Worm (Caenorhabditis elegans): ENCODE measurements around the gene T19D12.10.

Gene T19D12.10

ce11 chrII:6609315-6609842 lies 49.3 kb downstream of the T19D12.10 start, which contains the start of gene epg-5:
Gene epg-5, minus strand, starts transcription at chrII:6609365.
- TF ChIP-seq elt-3 (tag; optimal IDR thresholded peaks at IDR 0.05) (no peak), C34F6.9 (tag; optimal IDR thresholded peaks at IDR 0.05) (peak; percentile 67), ceh-82 (tag; optimal IDR thresholded peaks at IDR 0.05) (no peak), fos-1 (tag; optimal IDR thresholded peaks at IDR 0.05) (peak; percentile 47), lsy-2 (tag; optimal IDR thresholded peaks at IDR 0.05) (peak in 1 of 2 experiments; percentile 61), mab-5 (tag; optimal IDR thresholded peaks at IDR 0.05) (no peak), nhr-77 (tag; optimal IDR thresholded peaks at IDR 0.05) (no peak), nhr-23 (tag; optimal IDR thresholded peaks at IDR 0.05) (no peak), peb-1 (tag; optimal IDR thresholded peaks at IDR 0.05) (no peak), unc-55 (GFP tag; optimal IDR thresholded peaks at IDR 0.05) (no peak), snpc-4 (tag; optimal IDR thresholded peaks at IDR 0.05) (no peak), unc-62 (GFP tag; optimal IDR thresholded peaks at IDR 0.05) (no peak), ztf-11 (tag; optimal IDR thresholded peaks at IDR 0.05) (no peak), egl-27 (tag; optimal IDR thresholded peaks at IDR 0.05) (no peak), lin-11 (tag; optimal IDR thresholded peaks at IDR 0.05) (peak; percentile 6), nhr-25 (tag; optimal IDR thresholded peaks at IDR 0.05) (no peak), nhr-129 (tag; optimal IDR thresholded peaks at IDR 0.05) (peak; percentile 59), mdl-1 (tag; optimal IDR thresholded peaks at IDR 0.05) (peak in 1 of 2 experiments; percentile 19), zag-1 (tag; optimal IDR thresholded peaks at IDR 0.05) (no peak)

- TF ChIP-seq unc-55 (GFP tag; optimal IDR thresholded peaks at IDR 0.05), result no peak
- no peak for TF ChIP-seq nhr-25 (tag; optimal IDR thresholded peaks at IDR 0.05)
- no peak for TF ChIP-seq F13H6.1 (tag; optimal IDR thresholded peaks at IDR 0.05)
- no peak for TF ChIP-seq skn-1 (tag; optimal IDR thresholded peaks at IDR 0.05)
- TF ChIP-seq lin-39 (tag; optimal IDR thresholded peaks at IDR 0.05), result no peak
- TF ChIP-seq R02D3.7 (tag; optimal IDR thresholded peaks at IDR 0.05), result no peak
- no peak for TF ChIP-seq nhr-21 (tag; optimal IDR thresholded peaks at IDR 0.05)
- no peak for TF ChIP-seq nhr-12 (tag; optimal IDR thresholded peaks at IDR 0.05)
- TF ChIP-seq sma-9 (GFP tag; optimal IDR thresholded peaks at IDR 0.05), result no peak
- no peak for TF ChIP-seq sma-9 (tag; optimal IDR thresholded peaks at IDR 0.05)
- no peak for TF ChIP-seq ztf-11 (tag; optimal IDR thresholded peaks at IDR 0.05)
- no peak for TF ChIP-seq gmeb-1 (tag; optimal IDR thresholded peaks at IDR 0.05)
- no peak for TF ChIP-seq nhr-129 (tag; optimal IDR thresholded peaks at IDR 0.05)
- TF ChIP-seq nhr-237 (tag; optimal IDR thresholded peaks at IDR 0.05), result no peak
- TF ChIP-seq nhr-77 (tag; optimal IDR thresholded peaks at IDR 0.05), result no peak
- TF ChIP-seq nhr-23 (tag; optimal IDR thresholded peaks at IDR 0.05), result no peak
- no peak for TF ChIP-seq unc-39 (tag; optimal IDR thresholded peaks at IDR 0.05)
- no peak for TF ChIP-seq snpc-4 (tag; optimal IDR thresholded peaks at IDR 0.05)
- TF ChIP-seq C34F6.9 (tag; optimal IDR thresholded peaks at IDR 0.05), result no peak
These were observed 50.0 kb downstream of the T19D12.10 start for ce11 chrII:6608626-6609025.
